Fruit fly (Drosophila melanogaster) whole organism, wandering third instar larva: ENCODE results near the gene CG2120.

Source experiments
- Abd-B ChIP-seq: fragments of >200 bp; optimal IDR thresholded peaks from 2 replicates; lab custom pipeline; 2017; ENCODE audit warnings: missing biosample characterization, missing genetic modification characterization
- CG32264 ChIP-seq: fragments of 200-800 bp; sonication (Bioruptor generic); optimal IDR thresholded peaks from 2 replicates; lab custom pipeline; 2016; ENCODE audit warnings: missing biosample characterization, missing genetic modification characterization
- CG9705 ChIP-seq: fragments of 200-800 bp; sonication (Bioruptor generic); optimal IDR thresholded peaks from 2 replicates; lab custom pipeline; 2018; ENCODE audit warnings: missing biosample characterization, mild to moderate bottlenecking, missing genetic modification characterization
- CrebA ChIP-seq: fragments of 200-800 bp; sonication (Bioruptor generic); optimal IDR thresholded peaks from 2 replicates; lab custom pipeline; 2016; ENCODE audit warnings: missing biosample characterization, mild to moderate bottlenecking, missing genetic modification characterization, borderline replicate concordance
- Hnf4 ChIP-seq: fragments of 200-800 bp; sonication (Bioruptor generic); optimal IDR thresholded peaks from 2 replicates; lab custom pipeline; 2016; ENCODE audit warnings: missing biosample characterization, mild to moderate bottlenecking, missing genetic modification characterization
- Hr83 ChIP-seq: fragments of 200-300 bp; sonication (Bioruptor generic); optimal IDR thresholded peaks from 2 replicates; lab custom pipeline; 2016; ENCODE audit warnings: missing biosample characterization, mild to moderate bottlenecking, missing genetic modification characterization, moderate library complexity; ENCODE audit not compliant: poor library complexity, severe bottlenecking
- N ChIP-seq: fragments of >200 bp; optimal IDR thresholded peaks from 2 replicates; lab custom pipeline; 2018; ENCODE audit warnings: missing biosample characterization, missing external identifiers, missing genetic modification characterization
- dmrt93B ChIP-seq: fragments of 200-800 bp; sonication (Bioruptor generic); optimal IDR thresholded peaks from 2 replicates; lab custom pipeline; 2018; ENCODE audit warnings: missing biosample characterization, mild to moderate bottlenecking, missing genetic modification characterization
- fru ChIP-seq: fragments of 200-800 bp; sonication (Bioruptor generic); optimal IDR thresholded peaks from 3 replicates; lab custom pipeline; 2016; ENCODE audit warnings: missing biosample characterization, mild to moderate bottlenecking, missing genetic modification characterization
- h ChIP-seq: fragments of 200-800 bp; sonication (Bioruptor generic); optimal IDR thresholded peaks from 3 replicates; lab custom pipeline; 2016; ENCODE audit warnings: missing biosample characterization, mild to moderate bottlenecking, missing genetic modification characterization
- pan ChIP-seq: fragments of >200 bp; optimal IDR thresholded peaks from 2 replicates; lab custom pipeline; 2017
- sage ChIP-seq: fragments of 200-800 bp; sonication (Bioruptor generic); optimal IDR thresholded peaks from 2 replicates; lab custom pipeline; 2016; ENCODE audit warnings: missing biosample characterization, mild to moderate bottlenecking, missing genetic modification characterization
- usp ChIP-seq: fragments of >200 bp; optimal IDR thresholded peaks from 2 replicates; lab custom pipeline; 2017; ENCODE audit warnings: missing biosample characterization, missing genetic modification characterization
- woc ChIP-seq: sonication (Bioruptor generic); optimal IDR thresholded peaks from 2 replicates; lab custom pipeline; 2016; ENCODE audit warnings: missing biosample characterization, mild to moderate bottlenecking, missing genetic modification characterization

dm6 chrX:8178165-8178955 is 42.7 kb downstream of the CG2120 start, which contains the start of gene sdt:
- TF ChIP-seq usp (GFP tag; lab: Kevin White, UChicago), result no peak
- TF ChIP-seq dmrt93B (GFP tag; lab: Kevin White, UChicago), result no peak
- TF ChIP-seq N (GFP tag; lab: Kevin White, UChicago), result no peak
- no peak for TF ChIP-seq fru (GFP tag; lab: Kevin White, UChicago)
- no peak for TF ChIP-seq Hnf4
- TF ChIP-seq pan, result no peak
- TF ChIP-seq Hr83 (GFP tag; lab: Kevin White, UChicago), result no peak
- TF ChIP-seq CrebA (GFP tag; lab: Kevin White, UChicago), result no peak
- TF ChIP-seq Abd-B (GFP tag; lab: Kevin White, UChicago), result no peak
- no peak for TF ChIP-seq CG9705 (GFP tag; lab: Kevin White, UChicago)
- no peak for TF ChIP-seq h (GFP tag; lab: Kevin White, UChicago)
- TF ChIP-seq woc (GFP tag; lab: Kevin White, UChicago), result no peak
- no peak for TF ChIP-seq sage (GFP tag; lab: Kevin White, UChicago)
- no peak for TF ChIP-seq CG32264 (GFP tag; lab: Kevin White, UChicago)
